1 worm cellular context compared by ENCODE assay signal in the genomic region with DNA sequence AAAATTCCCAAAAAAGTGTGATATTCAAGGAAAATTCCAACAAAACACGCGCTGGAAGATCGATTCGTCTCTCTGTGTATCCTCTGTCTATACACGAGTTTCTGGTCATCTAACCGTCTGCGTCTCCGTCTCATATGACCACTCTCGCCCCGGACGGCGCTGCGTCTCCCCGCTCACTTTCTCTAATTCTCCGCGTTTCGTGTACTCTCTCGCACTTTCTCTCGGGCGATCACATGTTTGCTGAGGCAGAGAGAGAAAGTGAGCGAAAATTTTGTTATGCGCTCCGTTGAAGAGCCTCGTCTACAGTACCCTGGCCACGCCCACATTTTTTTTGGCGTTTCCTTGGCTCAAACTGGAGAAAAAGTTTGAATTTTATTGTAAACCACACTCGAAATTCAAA.
TF ChIP-seq lines count a peak whose summit lies in the region.

No protein-coding gene starts in this region.

TF ChIP-seq in whole organism, L1 larva, 84 proteins besides CTCF, POLR2A, EP300 and RAD21 (continued from another document):
- peak; percentile 89 for TF ChIP-seq nhr-90 (tag; optimal IDR thresholded peaks at IDR 0.05; lab: Kevin White, UChicago; ENCODE audit: poor library complexity)
- TF ChIP-seq mdl-1 (tag; optimal IDR thresholded peaks at IDR 0.05; lab: Kevin White, UChicago), result peak; percentile 58 to 95
- TF ChIP-seq hlh-17 (GFP tag; optimal IDR thresholded peaks at IDR 0.05; lab: Kevin White, UChicago; ENCODE audit: borderline replicate concordance), result no peak
- peak; percentile 86 for TF ChIP-seq egl-13 (tag; optimal IDR thresholded peaks at IDR 0.05; lab: Kevin White, UChicago)
- TF ChIP-seq skn-1 (tag; optimal IDR thresholded peaks at IDR 0.05; lab: Kevin White, UChicago), result peak; percentile 83
- TF ChIP-seq fkh-8 (tag; optimal IDR thresholded peaks at IDR 0.05; lab: Kevin White, UChicago), result peak; percentile 94
- TF ChIP-seq ceh-8 (GFP tag; optimal IDR thresholded peaks at IDR 0.05; lab: Kevin White, UChicago), result peak; percentile 87
- peak; percentile 96 for TF ChIP-seq nhr-85 (tag; lab: Kevin White, UChicago)
- TF ChIP-seq fos-1 (tag; optimal IDR thresholded peaks at IDR 0.05; lab: Kevin White, UChicago), result peak; percentile 76
- TF ChIP-seq mef-2 (tag; optimal IDR thresholded peaks at IDR 0.05; lab: Kevin White, UChicago), result peak; percentile 41
- 0 out of 2 replicates have a peak, but pooled peaks have one; percentile 36 for TF ChIP-seq unc-98 (GFP tag; IDR thresholded peaks at IDR 0.05; lab: Robert Waterston, UW)
- no peak for TF ChIP-seq nhr-12 (tag; optimal IDR thresholded peaks at IDR 0.05; lab: Kevin White, UChicago)
- peak; percentile 86 to 89 for TF ChIP-seq lin-35 (GFP tag; optimal IDR thresholded peaks at IDR 0.05; lab: Kevin White, UChicago)
- no peak for TF ChIP-seq aly-2 (tag; optimal IDR thresholded peaks at IDR 0.05; lab: Kevin White, UChicago)
- no peak for TF ChIP-seq pag-3 (tag; optimal IDR thresholded peaks at IDR 0.05; lab: Kevin White, UChicago; ENCODE audit: borderline replicate concordance, insufficient read depth)
- peak; percentile 11 for TF ChIP-seq nhr-237 (tag; optimal IDR thresholded peaks at IDR 0.05; lab: Kevin White, UChicago)
- TF ChIP-seq F16B12.6 (tag; optimal IDR thresholded peaks at IDR 0.05; lab: Kevin White, UChicago), result peak; percentile 74
- TF ChIP-seq xbp-1 (tag; optimal IDR thresholded peaks at IDR 0.05; lab: Kevin White, UChicago), result peak; percentile 93
- TF ChIP-seq pqm-1 (tag; optimal IDR thresholded peaks at IDR 0.05; lab: Kevin White, UChicago), result no peak
- TF ChIP-seq efl-1 (optimal IDR thresholded peaks at IDR 0.05; lab: Kevin White, UChicago), result peak; percentile 93 to 96
- peak; percentile 80 to 98 for TF ChIP-seq efl-1 (GFP tag; optimal IDR thresholded peaks at IDR 0.05 in 1 of 2; lab: Kevin White, UChicago)
- no peak for TF ChIP-seq sptf-1 (tag; optimal IDR thresholded peaks at IDR 0.05; lab: Kevin White, UChicago)
- no peak for TF ChIP-seq ets-5 (GFP tag; IDR thresholded peaks at IDR 0.05; lab: Robert Waterston, UW)
- TF ChIP-seq ceh-63 (GFP tag; optimal IDR thresholded peaks at IDR 0.05; lab: Kevin White, UChicago), result no peak
- TF ChIP-seq blmp-1 (tag; optimal IDR thresholded peaks at IDR 0.05; lab: Kevin White, UChicago), result peak; percentile 99
- TF ChIP-seq hpl-2 (GFP tag; optimal IDR thresholded peaks at IDR 0.05; lab: Kevin White, UChicago), result peak; percentile 65
- no peak for TF ChIP-seq unc-30 (tag; optimal IDR thresholded peaks at IDR 0.05; lab: Kevin White, UChicago)
TF ChIP-seq in whole organism, L1 larva: peak in this region for 58.
